Fruit fly (Drosophila melanogaster) whole organism, pupa: Measurements from ENCODE around the gene CG31542.

ENCODE experiments used
- CG13204 ChIP-seq: fragments of 200-800 bp; sonication (Bioruptor generic); optimal IDR thresholded peaks from 2 replicates; lab custom pipeline; 2018; ENCODE audit warnings: missing biosample characterization, mild to moderate bottlenecking, missing genetic modification characterization, moderate library complexity
- CG17806 ChIP-seq: fragments of 200-800 bp; sonication (Bioruptor generic); optimal IDR thresholded peaks from 2 replicates; lab custom pipeline; 2018; ENCODE audit warnings: missing biosample characterization, mild to moderate bottlenecking, missing genetic modification characterization, moderate library complexity
- CG32121 ChIP-seq: fragments of 200-800 bp; sonication (Bioruptor generic); IDR thresholded peaks from 2 replicates; pipeline ENCODE4 v1.3.6; 2022; ENCODE audit warnings: missing biosample characterization, missing genetic modification characterization
- CG4496 ChIP-seq: fragments of 200-800 bp; sonication (Bioruptor generic); IDR thresholded peaks from 3 replicates; pipeline ENCODE4 v1.3.6; 2022; ENCODE audit warnings: missing biosample characterization, missing genetic modification characterization
- D1 ChIP-seq: fragments of 200-800 bp; sonication (Bioruptor generic); optimal IDR thresholded peaks from 2 replicates; lab custom pipeline; 2018; ENCODE audit warnings: missing biosample characterization, mild to moderate bottlenecking, missing genetic modification characterization, moderate library complexity
- EcR ChIP-seq: fragments of 200-800 bp; sonication (Bioruptor generic); optimal IDR thresholded peaks from 3 replicates; lab custom pipeline; 2019; ENCODE audit warnings: missing biosample characterization, missing genetic modification characterization, mild to moderate bottlenecking, moderate library complexity, missing genetic modification reagents
- Pif1A ChIP-seq: fragments of 200-800 bp; sonication (Bioruptor generic); optimal IDR thresholded peaks from 3 replicates; lab custom pipeline; 2016; ENCODE audit warnings: missing biosample characterization, missing genetic modification characterization
- Snoo ChIP-seq: fragments of 200-800 bp; sonication (Bioruptor generic); optimal IDR thresholded peaks from 3 replicates; lab custom pipeline; 2017; ENCODE audit warnings: missing biosample characterization, mild to moderate bottlenecking, missing genetic modification characterization, inconsistent platforms
- fd96Ca ChIP-seq: fragments of 200-800 bp; sonication (Bioruptor generic); IDR thresholded peaks from 3 replicates; pipeline ENCODE4 v1.3.6; 2022; ENCODE audit warnings: missing biosample characterization, missing genetic modification characterization
- gl ChIP-seq: fragments of 200-800 bp; sonication (Bioruptor generic); optimal IDR thresholded peaks from 2 replicates; lab custom pipeline; 2018; ENCODE audit warnings: missing biosample characterization, mild to moderate bottlenecking, missing genetic modification characterization

- TF ChIP-seq D1 (tag; lab: Kevin White, UChicago) (no peak), CG13204 (GFP tag; lab: Kevin White, UChicago) (peak; percentile 40), Snoo (tag; lab: Kevin White, UChicago) (no peak), EcR (GFP tag; lab: Kevin White, UChicago) (peak; percentile 82), CG4496 (GFP tag; lab: Robert Waterston, UW) (no peak), fd96Ca (no peak), CG32121 (no peak), Pif1A (GFP tag; lab: Kevin White, UChicago) (no peak), gl (tag; lab: Kevin White, UChicago) (no peak), CG17806 (tag; lab: Kevin White, UChicago) (no peak)
These were observed 20.8 kb downstream of the CG31542 start for dm6 chr3R:5390095-5390663.
